Fruit fly (Drosophila melanogaster): ENCODE measurements around the gene Pkd2.
A peak's percentile ranks its signal among the peaks of the same experiment; 100 is the strongest.

Pkd2 gene

DNA sequence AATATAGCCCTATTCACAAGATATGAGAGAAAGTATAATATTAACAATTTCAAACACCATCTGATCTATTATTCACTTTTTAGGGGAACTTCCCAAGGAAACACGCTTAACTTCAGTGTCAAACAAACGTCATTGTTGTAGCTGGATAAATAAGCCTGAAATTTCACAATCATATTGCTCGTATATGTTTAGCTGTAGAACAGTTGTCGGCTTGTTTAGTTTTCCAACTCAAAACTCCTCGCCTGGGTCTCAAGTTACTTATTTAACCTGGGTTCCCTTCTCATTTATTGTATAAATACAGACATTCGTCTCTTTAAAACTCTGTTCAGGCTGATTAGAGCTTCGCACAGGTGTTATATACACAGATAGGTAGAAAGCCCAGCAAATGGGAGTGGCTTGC lies 25.6 kb upstream of the Pkd2 start (continued):
- TF ChIP-seq ro (GFP tag; IDR thresholded peaks at IDR 0.05) (no peak), CG11456 (GFP tag; IDR thresholded peaks at IDR 0.05) (no peak), CG4360 (GFP tag; IDR thresholded peaks at IDR 0.05) (no peak), zfh2 (GFP tag; optimal IDR thresholded peaks at IDR 0.05) (no peak), CG10431 (GFP tag; optimal IDR thresholded peaks at IDR 0.05) (peak; percentile 3), klu (GFP tag; IDR thresholded peaks at IDR 0.05) (no peak), CG12236 (GFP tag; optimal IDR thresholded peaks at IDR 0.05) (peak; percentile 47), Mad (GFP tag; optimal IDR thresholded peaks at IDR 0.05) (no peak), CG8765 (GFP tag; IDR thresholded peaks at IDR 0.05) (no peak), CG6689 (GFP tag; IDR thresholded peaks at IDR 0.05) (no peak), CG13894 (tag; optimal IDR thresholded peaks at IDR 0.05) (no peak), twi (tag; optimal IDR thresholded peaks at IDR 0.05) (no peak), E2f2 (GFP tag; IDR thresholded peaks at IDR 0.05) (peak; percentile 14; the same call in 1 of the 2 replicates), HLH4C (GFP tag; IDR thresholded peaks at IDR 0.05; ENCODE audit: partially characterized antibody) (no peak), tio (GFP tag; optimal IDR thresholded peaks at IDR 0.05) (peak; percentile 15), danr (GFP tag; IDR thresholded peaks at IDR 0.05) (no peak), pfk (GFP tag; optimal IDR thresholded peaks at IDR 0.05) (peak; percentile 5), Sin3A (optimal IDR thresholded peaks at IDR 0.05) (no peak), Hr78 (GFP tag; optimal IDR thresholded peaks at IDR 0.05) (no peak), CG15269 (tag; optimal IDR thresholded peaks at IDR 0.05) (peak; percentile 37), ase (GFP tag; IDR thresholded peaks at IDR 0.05) (no peak), pros (GFP tag; optimal IDR thresholded peaks at IDR 0.05) (no peak), CG9727 (GFP tag; optimal IDR thresholded peaks at IDR 0.05) (no peak), CG30020 (tag; optimal IDR thresholded peaks at IDR 0.05) (no peak), dysf (GFP tag; IDR thresholded peaks at IDR 0.05) (no peak), CG11695 (GFP tag; IDR thresholded peaks at IDR 0.05) (no peak), cad (GFP tag; optimal IDR thresholded peaks at IDR 0.05) (no peak), CG1024 (GFP tag; IDR thresholded peaks at IDR 0.05) (no peak), CG18619 (GFP tag; optimal IDR thresholded peaks at IDR 0.05) (peak; percentile 29), CG8089 (GFP tag; optimal IDR thresholded peaks at IDR 0.05) (peak; percentile 9), CG6683 (GFP tag; optimal IDR thresholded peaks at IDR 0.05) (peak; percentile 38), da (GFP tag; optimal IDR thresholded peaks at IDR 0.05) (no peak), CG31365 (tag; optimal IDR thresholded peaks at IDR 0.05) (peak; percentile 40), gfzf (GFP tag; optimal IDR thresholded peaks at IDR 0.05) (no peak), mld (GFP tag; IDR thresholded peaks at IDR 0.05; ENCODE audit: partially characterized antibody) (no peak), fd102C (GFP tag; optimal IDR thresholded peaks at IDR 0.05) (no peak), tgo (GFP tag; IDR thresholded peaks at IDR 0.05) (no peak), Med (GFP tag) (peak; percentile 86), CG12391 (tag; optimal IDR thresholded peaks at IDR 0.05) (peak; percentile 2), CG34422 (GFP tag; IDR thresholded peaks at IDR 0.05) (no peak), unc-4 (GFP tag; IDR thresholded peaks at IDR 0.05; ENCODE audit: partially characterized antibody) (no peak), CG42726 (GFP tag; IDR thresholded peaks at IDR 0.05; ENCODE audit: partially characterized antibody) (no peak), CG11085 (GFP tag; IDR thresholded peaks at IDR 0.05) (no peak), fd64A (GFP tag; optimal IDR thresholded peaks at IDR 0.05) (peak; percentile 25), CG12942 (GFP tag; optimal IDR thresholded peaks at IDR 0.05) (peak; percentile 25), CG13296 (GFP tag; optimal IDR thresholded peaks at IDR 0.05) (peak; percentile 44), NfI (GFP tag; optimal IDR thresholded peaks at IDR 0.05) (no peak), peb (GFP tag; IDR thresholded peaks at IDR 0.05) (no peak), CG1233 (GFP tag; optimal IDR thresholded peaks at IDR 0.05) (peak; percentile 43), chinmo (GFP tag; IDR thresholded peaks at IDR 0.05; ENCODE audit: partially characterized antibody) (no peak), CG17802 (tag; optimal IDR thresholded peaks at IDR 0.05) (no peak), CG3163 (GFP tag; optimal IDR thresholded peaks at IDR 0.05) (no peak)

All from whole organism, embryonic.